Worm (Caenorhabditis elegans) whole organism, young adult: ENCODE results near the gene pigx-1.

ENCODE experiments used
- B0336.3 ChIP-seq: fragments of 200-800 bp; sonication (Bioruptor generic); IDR thresholded peaks from 2 replicates; pipeline ENCODE4 v1.3.6; 2022; ENCODE audit warnings: missing genetic modification characterization, missing compliant biosample characterization
- C17E4.6 ChIP-seq: fragments of 200-800 bp; sonication (Bioruptor generic); IDR thresholded peaks from 2 replicates; pipeline ENCODE4 v1.3.6; 2022; ENCODE audit warnings: missing genetic modification reagents, missing genetic modification characterization, missing compliant biosample characterization
- F55B11.4 ChIP-seq: sonication (generic microtip); optimal IDR thresholded peaks from 2 replicates; lab custom pipeline; 2016; ENCODE audit warnings: missing compliant biosample characterization, missing genetic modification characterization, borderline replicate concordance; ENCODE audit not compliant: insufficient read depth
- F57A8.1 ChIP-seq: fragments of 200-800 bp; sonication (Bioruptor generic); optimal IDR thresholded peaks from 2 replicates; lab custom pipeline; 2018; ENCODE audit warnings: mild to moderate bottlenecking, missing genetic modification characterization, moderate library complexity, missing compliant biosample characterization
- Y67H2A.10 ChIP-seq: fragments of 200-800 bp; sonication (Bioruptor generic); conservative IDR thresholded peaks from 2 replicates; pipeline ENCODE4 v1.3.6; 2022; ENCODE audit warnings: missing genetic modification reagents, missing genetic modification characterization, missing compliant biosample characterization
- atf-7 ChIP-seq: sonication (generic microtip); optimal IDR thresholded peaks from 2 replicates; lab custom pipeline; 2017; ENCODE audit warnings: mild to moderate bottlenecking, missing genetic modification characterization, missing compliant biosample characterization
- attf-3 ChIP-seq: fragments of 200-800 bp; sonication (Bioruptor generic); conservative IDR thresholded peaks from 2 replicates; pipeline ENCODE4 v1.3.6; 2022; ENCODE audit warnings: missing genetic modification reagents, missing genetic modification characterization, missing compliant biosample characterization
- attf-5 ChIP-seq: fragments of 200-800 bp; sonication (Bioruptor generic); optimal IDR thresholded peaks from 2 replicates; lab custom pipeline; 2018; ENCODE audit warnings: mild to moderate bottlenecking, missing genetic modification characterization, missing compliant biosample characterization
- cebp-1 ChIP-seq, 2 experiments: fragments of 200-800 bp in 1 of 2; sonication (Bioruptor generic) in 1 of 2; sonication (generic microtip) in 1 of 2; IDR thresholded peaks in 1 of 2; optimal IDR thresholded peaks in 1 of 2; 2 replicates each; pipeline versions ENCODE4 v1.3.6 to Lab custom; 2017 to 2022; ENCODE audit warnings: missing compliant biosample characterization in 2 of 2, missing genetic modification characterization in 2 of 2, mild to moderate bottlenecking in 1 of 2, missing genetic modification reagents in 1 of 2, moderate library complexity in 1 of 2
- die-1 ChIP-seq: sonication (generic microtip); optimal IDR thresholded peaks from 2 replicates; lab custom pipeline; 2016; ENCODE audit warnings: missing genotype, mild to moderate bottlenecking, missing genetic modification characterization, missing compliant biosample characterization
- egl-44 ChIP-seq: fragments of 200-800 bp; sonication (Bioruptor generic); IDR thresholded peaks from 2 replicates; pipeline ENCODE4 v1.3.6; 2022; ENCODE audit warnings: missing genetic modification reagents, missing genetic modification characterization, missing compliant biosample characterization
- hlh-12 ChIP-seq: sonication (generic microtip); optimal IDR thresholded peaks from 2 replicates; lab custom pipeline; 2016; ENCODE audit warnings: missing genetic modification characterization, missing compliant biosample characterization
- hmg-1.2 ChIP-seq: fragments of 200-800 bp; sonication (Bioruptor generic); IDR thresholded peaks from 2 replicates; pipeline ENCODE4 v1.3.6; 2022; ENCODE audit warnings: missing genetic modification reagents, missing genetic modification characterization, missing compliant biosample characterization
- lag-1 ChIP-seq: fragments of 200-800 bp; sonication (Bioruptor generic); IDR thresholded peaks from 2 replicates; pipeline ENCODE4 v1.3.6; 2022; ENCODE audit warnings: missing genetic modification reagents, missing genetic modification characterization, missing compliant biosample characterization
- let-607 ChIP-seq, 2 experiments: fragments of 200-800 bp in 1 of 2; sonication (Bioruptor generic) in 1 of 2; sonication (generic microtip) in 1 of 2; optimal IDR thresholded peaks; 2 replicates each; lab custom pipeline; 2016 to 2018; ENCODE audit warnings: mild to moderate bottlenecking in 2 of 2, missing compliant biosample characterization in 2 of 2, missing genetic modification characterization in 2 of 2, moderate library complexity in 2 of 2, missing genotype in 1 of 2
- lin-40 ChIP-seq: sonication (generic microtip); optimal IDR thresholded peaks from 2 replicates; lab custom pipeline; 2016; ENCODE audit warnings: missing genetic modification characterization, mild to moderate bottlenecking, missing compliant biosample characterization, missing genotype, missing genetic modification reagents
- lir-1 ChIP-seq: fragments of 200-800 bp; sonication (Bioruptor generic); conservative IDR thresholded peaks from 2 replicates; pipeline ENCODE4 v1.3.6; 2022; ENCODE audit warnings: missing genetic modification reagents, missing genetic modification characterization, missing compliant biosample characterization
- lsy-27 ChIP-seq: sonication (generic microtip); optimal IDR thresholded peaks from 2 replicates; lab custom pipeline; 2017; ENCODE audit warnings: missing genetic modification characterization, mild to moderate bottlenecking, missing compliant biosample characterization, antibody characterized with exemption, missing genotype, borderline replicate concordance; ENCODE audit not compliant: insufficient read depth
- madf-8 ChIP-seq: fragments of 200-800 bp; sonication (Bioruptor generic); conservative IDR thresholded peaks from 2 replicates; pipeline ENCODE4 v1.3.6; 2022; ENCODE audit warnings: missing genetic modification reagents, missing genetic modification characterization, missing compliant biosample characterization
- mcd-1 ChIP-seq: fragments of 200-800 bp; sonication (Bioruptor generic); IDR thresholded peaks from 2 replicates; pipeline ENCODE4 v1.3.6; 2022; ENCODE audit warnings: missing genetic modification reagents, missing genetic modification characterization, missing compliant biosample characterization
- nfya-1 ChIP-seq: sonication (generic microtip); optimal IDR thresholded peaks from 2 replicates; lab custom pipeline; 2017; ENCODE audit warnings: antibody characterized with exemption, missing compliant biosample characterization, missing genetic modification characterization, borderline replicate concordance; ENCODE audit not compliant: insufficient read depth
- nhr-80 ChIP-seq: sonication (generic microtip); optimal IDR thresholded peaks from 2 replicates; lab custom pipeline; 2016; ENCODE audit warnings: missing genetic modification characterization, missing compliant biosample characterization
- sea-2 ChIP-seq: fragments of 200-800 bp; sonication (Bioruptor generic); IDR thresholded peaks from 2 replicates; pipeline ENCODE4 v1.3.6; 2022; ENCODE audit warnings: missing genetic modification characterization, missing compliant biosample characterization
- snpc-4 ChIP-seq, 5 experiments: fragments of 150-350 bp in 1 of 5; sonication (generic microtip) in 4 of 5; optimal IDR thresholded peaks; 2 replicates each; lab custom pipeline; 2014 to 2018; ENCODE audit warnings: missing genetic modification characterization in 5 of 5, missing biosample characterization in 3 of 5, antibody characterized with exemption in 2 of 5, mild to moderate bottlenecking in 2 of 5, missing compliant biosample characterization in 2 of 5, missing genotype in 2 of 5, moderate library complexity in 2 of 5, missing genetic modification reagents in 1 of 5
- somi-1 ChIP-seq: fragments of 200-800 bp; sonication (Bioruptor generic); optimal IDR thresholded peaks from 2 replicates; lab custom pipeline; 2018; ENCODE audit warnings: mild to moderate bottlenecking, missing genetic modification characterization, missing compliant biosample characterization
- tlf-1 ChIP-seq: fragments of 200-800 bp; sonication (Bioruptor generic); optimal IDR thresholded peaks from 2 replicates; lab custom pipeline; 2018; ENCODE audit warnings: mild to moderate bottlenecking, missing genetic modification characterization, missing compliant biosample characterization
- unc-62 ChIP-seq: fragments of 150-350 bp; optimal IDR thresholded peaks from 2 replicates; lab custom pipeline; 2014; ENCODE audit warnings: missing biosample characterization, missing genetic modification reagents, missing genetic modification characterization
- ztf-25 ChIP-seq: fragments of 200-800 bp; sonication (Bioruptor generic); IDR thresholded peaks from 2 replicates; pipeline ENCODE4 v1.3.6; 2022; ENCODE audit warnings: missing genetic modification reagents, missing genetic modification characterization, missing compliant biosample characterization
- ztf-28 ChIP-seq: fragments of 200-800 bp; sonication (Bioruptor generic); IDR thresholded peaks from 2 replicates; pipeline ENCODE4 v1.3.6; 2022; ENCODE audit warnings: missing genetic modification reagents, missing genetic modification characterization, missing compliant biosample characterization

pigx-1 gene

ce11 chrX:1120326-1120725 lies 23.5 kb upstream of the pigx-1 start:
- no peak for TF ChIP-seq lir-1
- no peak for TF ChIP-seq attf-3 (GFP tag; lab: Robert Waterston, UW)
- TF ChIP-seq lsy-27 (tag; lab: Kevin White, UChicago) = no peak
- TF ChIP-seq ztf-28 = no peak
- no peak for TF ChIP-seq ztf-25 (GFP tag; lab: Robert Waterston, UW)
- no peak for TF ChIP-seq cebp-1 (GFP tag; IDR thresholded peaks at IDR 0.05; lab: Robert Waterston, UW)
- TF ChIP-seq cebp-1 (tag; optimal IDR thresholded peaks at IDR 0.05; lab: Kevin White, UChicago) = peak; percentile 18

- TF ChIP-seq die-1 (tag; lab: Kevin White, UChicago) (no peak), unc-62 (GFP tag; lab: Kevin White, UChicago) (no peak), lag-1 (GFP tag; lab: Robert Waterston, UW) (no peak), mcd-1 (GFP tag; lab: Robert Waterston, UW) (no peak), lsy-27 (tag; lab: Kevin White, UChicago) (no peak), ztf-25 (GFP tag; lab: Robert Waterston, UW) (no peak)
Measured at ce11 chrX:1119305-1119704, 22.5 kb upstream of the pigx-1 start, which contains the start of gene C05D9.7. C05D9.7 (minus strand) TSS chrX:1119405.

- peak; percentile 87 for TF ChIP-seq nhr-80
- no peak for TF ChIP-seq C17E4.6
- TF ChIP-seq let-607 (tag; optimal IDR thresholded peaks at IDR 0.05; lab: Kevin White, UChicago) = peak in 1 of 2 experiments; percentile 73
Measured at ce11 chrX:1117252-1117651, 20.4 kb upstream of the pigx-1 start.

ce11 chrX:1115207-1115606 lies 18.4 kb upstream of the pigx-1 start:
- TF ChIP-seq Y67H2A.10 (GFP tag; lab: Robert Waterston, UW) (no peak), lin-40 (tag; lab: Kevin White, UChicago) (no peak), egl-44 (GFP tag; lab: Robert Waterston, UW) (no peak), madf-8 (GFP tag; lab: Robert Waterston, UW) (no peak), somi-1 (no peak), attf-5 (GFP tag; lab: Kevin White, UChicago) (no peak)

ce11 chrX:1111603-1112002 lies 14.8 kb upstream of the pigx-1 start, which contains the start of gene C05D9.3:
C05D9.3 (plus strand) TSS chrX:1111903.
- TF ChIP-seq snpc-4 (GFP tag; optimal IDR thresholded peaks at IDR 0.05; lab: Kevin White, UChicago) = no peak
- TF ChIP-seq snpc-4 (tag; optimal IDR thresholded peaks at IDR 0.05; lab: Kevin White, UChicago) = no peak
- TF ChIP-seq hlh-12 (tag; lab: Kevin White, UChicago) = no peak
- no peak for TF ChIP-seq attf-5 (GFP tag; lab: Kevin White, UChicago)
- no peak for TF ChIP-seq F57A8.1 (GFP tag; lab: Kevin White, UChicago)
- TF ChIP-seq B0336.3 (GFP tag; lab: Robert Waterston, UW) = no peak
- TF ChIP-seq hmg-1.2 (GFP tag; lab: Robert Waterston, UW) = no peak
- no peak for TF ChIP-seq nfya-1 (tag; lab: Kevin White, UChicago)
- TF ChIP-seq Y67H2A.10 (GFP tag; lab: Robert Waterston, UW) = no peak
- TF ChIP-seq atf-7 (tag; lab: Kevin White, UChicago) = no peak
- no peak for TF ChIP-seq sea-2
- no peak for TF ChIP-seq lin-40 (tag; lab: Kevin White, UChicago)
- TF ChIP-seq F55B11.4 (tag; lab: Kevin White, UChicago) = no peak
- TF ChIP-seq tlf-1 = no peak
